Comparison of ENCODE assay signal across 1 fruit fly cellular context in the genomic region with DNA sequence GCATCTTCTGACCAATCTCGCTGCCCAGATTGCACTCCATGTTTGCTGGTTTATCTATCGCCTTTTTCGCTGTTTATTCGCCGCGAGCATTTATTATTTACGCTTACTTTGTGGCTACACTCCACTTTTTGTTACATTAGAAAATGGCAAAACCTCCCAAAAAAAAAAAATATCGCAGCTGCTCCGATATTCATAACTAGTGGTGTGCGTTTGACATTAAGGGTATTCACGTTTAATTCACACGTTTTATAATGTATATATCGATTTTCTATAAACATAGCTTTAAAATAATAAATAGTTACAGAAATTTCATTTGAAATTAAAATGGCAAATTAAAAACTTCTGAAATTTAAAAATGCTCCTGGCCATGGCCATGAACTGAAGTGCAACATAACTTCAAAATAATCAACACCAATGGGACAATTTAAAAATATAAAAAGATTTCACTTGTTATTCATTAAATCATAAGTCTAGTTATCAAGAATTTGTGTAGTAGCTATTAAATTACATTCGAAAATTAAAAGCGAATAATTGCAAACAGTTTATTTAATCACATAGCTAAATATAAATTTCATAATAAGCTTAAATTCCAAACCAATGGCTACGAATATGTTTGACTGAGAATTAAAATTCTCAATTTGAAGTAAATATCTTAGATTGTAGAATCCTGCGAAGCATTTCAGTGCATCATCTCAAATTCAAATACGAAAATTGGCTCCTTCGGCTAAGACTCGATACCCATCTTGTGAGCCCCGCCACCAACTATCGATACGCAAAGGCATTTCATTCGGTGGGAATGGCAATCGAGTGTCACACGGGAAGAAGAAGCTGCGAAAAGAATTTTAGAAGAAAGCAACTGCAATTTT.
TF ChIP-seq lines count a peak whose summit lies in the region.

A gene (minus strand): TSS at position 203 of the 866 bp plus-strand sequence.
A gene (plus strand): TSS at position 784 of the 866 bp plus-strand sequence.

TF ChIP-seq in whole organism, embryonic, 481 proteins besides CTCF, POLR2A, EP300 and RAD21 (continued from another document):
- no peak for TF ChIP-seq pan (optimal IDR thresholded peaks at IDR 0.05; lab: Kevin White, UChicago)
- peak in 1 of 2 experiments; percentile 31 for TF ChIP-seq pan (GFP tag; optimal IDR thresholded peaks at IDR 0.05 in 1 of 2, IDR thresholded peaks at IDR 0.05 in 1 of 2)
- no peak for TF ChIP-seq CG4282 (GFP tag; optimal IDR thresholded peaks at IDR 0.05; lab: Kevin White, UChicago)
- TF ChIP-seq z (GFP tag; IDR thresholded peaks at IDR 0.05; lab: Robert Waterston, UW): no peak
- TF ChIP-seq CG14441 (GFP tag; IDR thresholded peaks at IDR 0.05; lab: Robert Waterston, UW): peak; percentile 40; the same call in 1 of the 2 replicates
- peak; percentile 79 for TF ChIP-seq onecut (GFP tag; IDR thresholded peaks at IDR 0.05; lab: Robert Waterston, UW)
- no peak for TF ChIP-seq CG13624 (GFP tag; optimal IDR thresholded peaks at IDR 0.05; lab: Kevin White, UChicago)
- peak; percentile 22 for TF ChIP-seq Ssrp (tag; optimal IDR thresholded peaks at IDR 0.05; lab: Kevin White, UChicago)
- no peak for TF ChIP-seq Trl (optimal IDR thresholded peaks at IDR 0.05; lab: Kevin White, UChicago)
- peak; percentile 27 for TF ChIP-seq Trl (GFP tag; optimal IDR thresholded peaks at IDR 0.05; lab: Kevin White, UChicago)
- no peak for TF ChIP-seq mirr (GFP tag; optimal IDR thresholded peaks at IDR 0.05; lab: Kevin White, UChicago)
- no peak for TF ChIP-seq CG17568 (GFP tag; optimal IDR thresholded peaks at IDR 0.05; lab: Kevin White, UChicago)
- peak; percentile 49 for TF ChIP-seq CG12104 (GFP tag; optimal IDR thresholded peaks at IDR 0.05; lab: Kevin White, UChicago)
- TF ChIP-seq Ets97D (GFP tag; optimal IDR thresholded peaks at IDR 0.05; lab: Kevin White, UChicago): peak; percentile 19
- peak; percentile 61 for TF ChIP-seq Hsf (GFP tag; optimal IDR thresholded peaks at IDR 0.05; lab: Kevin White, UChicago)
- no peak for TF ChIP-seq gcm (GFP tag; optimal IDR thresholded peaks at IDR 0.05; lab: Kevin White, UChicago)
- TF ChIP-seq kay (GFP tag; optimal IDR thresholded peaks at IDR 0.05; lab: Kevin White, UChicago): no peak
- TF ChIP-seq Dbx (GFP tag; IDR thresholded peaks at IDR 0.05; lab: Robert Waterston, UW): peak; percentile 19; the same call in 1 of the 3 replicates
- TF ChIP-seq CG13424 (tag; optimal IDR thresholded peaks at IDR 0.05; lab: Kevin White, UChicago): peak; percentile 57
- peak; percentile 51; the same call in 1 of the 2 replicates for TF ChIP-seq CG14014 (GFP tag; IDR thresholded peaks at IDR 0.05; lab: Robert Waterston, UW)
- TF ChIP-seq CoRest (tag; optimal IDR thresholded peaks at IDR 0.05; lab: Kevin White, UChicago): peak; percentile 47
- peak; percentile 64 for TF ChIP-seq CG9727 (GFP tag; optimal IDR thresholded peaks at IDR 0.05; lab: Kevin White, UChicago)
- peak; percentile 43 for TF ChIP-seq ind (GFP tag; optimal IDR thresholded peaks at IDR 0.05; lab: Kevin White, UChicago)
- TF ChIP-seq CG11247 (GFP tag; IDR thresholded peaks at IDR 0.05; lab: Robert Waterston, UW): peak; percentile 34; the same call in 1 of the 2 replicates
- TF ChIP-seq CG10543 (GFP tag; optimal IDR thresholded peaks at IDR 0.05; lab: Kevin White, UChicago): peak; percentile 38
- no peak for TF ChIP-seq pb (GFP tag; optimal IDR thresholded peaks at IDR 0.05; lab: Kevin White, UChicago)
- peak; percentile 14; the same call in 1 of the 2 replicates for TF ChIP-seq sob (GFP tag; IDR thresholded peaks at IDR 0.05; lab: Robert Waterston, UW)
- peak; percentile 45; the same call in 1 of the 4 replicates for TF ChIP-seq chinmo (GFP tag; IDR thresholded peaks at IDR 0.05; lab: Robert Waterston, UW; ENCODE audit: partially characterized antibody)
- TF ChIP-seq CG2116 (GFP tag; optimal IDR thresholded peaks at IDR 0.05; lab: Kevin White, UChicago): peak; percentile 53
- no peak for TF ChIP-seq CG16779 (GFP tag; IDR thresholded peaks at IDR 0.05; lab: Robert Waterston, UW)
- no peak for TF ChIP-seq CG15601 (tag; optimal IDR thresholded peaks at IDR 0.05; lab: Kevin White, UChicago)
- peak; percentile 83 for TF ChIP-seq wek (GFP tag; optimal IDR thresholded peaks at IDR 0.05; lab: Kevin White, UChicago)
- TF ChIP-seq otp (GFP tag; IDR thresholded peaks at IDR 0.05; lab: Robert Waterston, UW): no peak
- no peak for TF ChIP-seq C15 (GFP tag; IDR thresholded peaks at IDR 0.05; lab: Robert Waterston, UW)
- TF ChIP-seq vvl (GFP tag; IDR thresholded peaks at IDR 0.05; lab: Robert Waterston, UW): peak; percentile 66
- TF ChIP-seq unc-4 (GFP tag; IDR thresholded peaks at IDR 0.05; lab: Robert Waterston, UW; ENCODE audit: partially characterized antibody): peak; percentile 62
- TF ChIP-seq CG10267 (tag; optimal IDR thresholded peaks at IDR 0.05; lab: Kevin White, UChicago): no peak
- TF ChIP-seq CG1602 (GFP tag; optimal IDR thresholded peaks at IDR 0.05; lab: Kevin White, UChicago): peak; percentile 18
- peak; percentile 32 for TF ChIP-seq CG4328 (GFP tag; optimal IDR thresholded peaks at IDR 0.05; lab: Kevin White, UChicago)
- peak in 1 of 2 experiments; percentile 6 for TF ChIP-seq chif (GFP tag; optimal IDR thresholded peaks at IDR 0.05; lab: Kevin White, UChicago)
- TF ChIP-seq row (GFP tag; IDR thresholded peaks at IDR 0.05; lab: Robert Waterston, UW): peak; percentile 70
- peak; percentile 62 for TF ChIP-seq CG12391 (tag; optimal IDR thresholded peaks at IDR 0.05; lab: Kevin White, UChicago)
- no peak for TF ChIP-seq klu (GFP tag; IDR thresholded peaks at IDR 0.05; lab: Robert Waterston, UW)
- TF ChIP-seq vnd (GFP tag; IDR thresholded peaks at IDR 0.05; lab: Robert Waterston, UW; ENCODE audit: partially characterized antibody): peak; percentile 57
- no peak for TF ChIP-seq CG6813 (GFP tag; optimal IDR thresholded peaks at IDR 0.05; lab: Kevin White, UChicago)
- TF ChIP-seq NC2β (GFP tag; optimal IDR thresholded peaks at IDR 0.05; lab: Kevin White, UChicago): no peak
- TF ChIP-seq Hr39 (optimal IDR thresholded peaks at IDR 0.05; lab: Kevin White, UChicago): no peak
- peak; percentile 53; the same call in 1 of the 3 replicates for TF ChIP-seq dysf (GFP tag; IDR thresholded peaks at IDR 0.05; lab: Robert Waterston, UW)
- TF ChIP-seq ato (GFP tag; IDR thresholded peaks at IDR 0.05; lab: Robert Waterston, UW; ENCODE audit: partially characterized antibody): peak; percentile 25
- TF ChIP-seq CG10979 (tag; optimal IDR thresholded peaks at IDR 0.05; lab: Kevin White, UChicago): peak; percentile 13
- 0 out of 2 replicates have a peak, but pooled peaks have one; percentile 32 for TF ChIP-seq CG1024 (GFP tag; IDR thresholded peaks at IDR 0.05; lab: Robert Waterston, UW)
- TF ChIP-seq Fer1 (GFP tag; optimal IDR thresholded peaks at IDR 0.05; lab: Kevin White, UChicago): no peak
- peak; percentile 22; the same call in 1 of the 2 replicates for TF ChIP-seq Rx (GFP tag; IDR thresholded peaks at IDR 0.05; lab: Robert Waterston, UW)
- TF ChIP-seq Antp (GFP tag; optimal IDR thresholded peaks at IDR 0.05; lab: Kevin White, UChicago): no peak
- TF ChIP-seq Sin3A (optimal IDR thresholded peaks at IDR 0.05; lab: Kevin White, UChicago): peak; percentile 18
- TF ChIP-seq her (GFP tag; optimal IDR thresholded peaks at IDR 0.05; lab: Kevin White, UChicago): no peak
- peak; percentile 58 for TF ChIP-seq CG9817 (tag; optimal IDR thresholded peaks at IDR 0.05; lab: Kevin White, UChicago)
- peak; percentile 39 for TF ChIP-seq CG4617 (GFP tag; optimal IDR thresholded peaks at IDR 0.05; lab: Kevin White, UChicago; ENCODE audit: borderline replicate concordance)
- no peak for TF ChIP-seq sug (tag; optimal IDR thresholded peaks at IDR 0.05; lab: Kevin White, UChicago)
- peak; percentile 44 for TF ChIP-seq CG18476 (GFP tag; optimal IDR thresholded peaks at IDR 0.05; lab: Kevin White, UChicago)
- TF ChIP-seq Opbp (GFP tag; IDR thresholded peaks at IDR 0.05; lab: Robert Waterston, UW; ENCODE audit: partially characterized antibody): peak; percentile 85
- TF ChIP-seq Med (GFP tag; lab: Kevin White, UChicago): peak; percentile 69
- TF ChIP-seq Dref (GFP tag; IDR thresholded peaks at IDR 0.05; lab: Robert Waterston, UW): peak; percentile 82
- peak; percentile 37 for TF ChIP-seq YL-1 (GFP tag; optimal IDR thresholded peaks at IDR 0.05; lab: Kevin White, UChicago)
- TF ChIP-seq sens-2 (GFP tag; IDR thresholded peaks at IDR 0.05; lab: Robert Waterston, UW): peak; percentile 20; the same call in 1 of the 2 replicates
- TF ChIP-seq org-1 (GFP tag; optimal IDR thresholded peaks at IDR 0.05; lab: Kevin White, UChicago): no peak
- peak; percentile 37; the same call in 1 of the 2 replicates for TF ChIP-seq ranshi (GFP tag; IDR thresholded peaks at IDR 0.05; lab: Robert Waterston, UW)
- peak; percentile 33 for TF ChIP-seq CG9437 (GFP tag; optimal IDR thresholded peaks at IDR 0.05; lab: Kevin White, UChicago)
- peak; percentile 58 for TF ChIP-seq Xbp1 (GFP tag; optimal IDR thresholded peaks at IDR 0.05; lab: Kevin White, UChicago)
- peak; percentile 38 for TF ChIP-seq dmrt11E (tag; optimal IDR thresholded peaks at IDR 0.05; lab: Kevin White, UChicago)
- no peak for TF ChIP-seq CG6654 (GFP tag; optimal IDR thresholded peaks at IDR 0.05; lab: Kevin White, UChicago)
- peak in 1 of 3 experiments; percentile 67 for TF ChIP-seq lola (GFP tag; optimal IDR thresholded peaks at IDR 0.05; lab: Kevin White, UChicago)
- peak; percentile 42; the same call in 2 of the 3 replicates for TF ChIP-seq CG14860 (GFP tag; IDR thresholded peaks at IDR 0.05; lab: Robert Waterston, UW; ENCODE audit: partially characterized antibody)
- peak; percentile 69; the same call in 2 of the 3 replicates for TF ChIP-seq CG7963 (GFP tag; IDR thresholded peaks at IDR 0.05; lab: Robert Waterston, UW; ENCODE audit: partially characterized antibody)
- no peak for TF ChIP-seq PHDP (tag; optimal IDR thresholded peaks at IDR 0.05; lab: Kevin White, UChicago)
- TF ChIP-seq CG11560 (tag; IDR thresholded peaks at IDR 0.05; lab: Robert Waterston, UW): peak; percentile 57; the same call in 2 of the 3 replicates
- TF ChIP-seq hkb (optimal IDR thresholded peaks at IDR 0.05; lab: Kevin White, UChicago): no peak
- TF ChIP-seq hkb (GFP tag; IDR thresholded peaks at IDR 0.05; lab: Robert Waterston, UW): 0 out of 2 replicates have a peak, but pooled peaks have one; percentile 37
- no peak for TF ChIP-seq lilli (GFP tag; optimal IDR thresholded peaks at IDR 0.05; lab: Kevin White, UChicago)
- TF ChIP-seq HmgD (GFP tag; optimal IDR thresholded peaks at IDR 0.05; lab: Kevin White, UChicago): peak; percentile 27
- TF ChIP-seq CG31441 (GFP tag; IDR thresholded peaks at IDR 0.05; lab: Robert Waterston, UW): no peak
- TF ChIP-seq CG33557 (GFP tag; optimal IDR thresholded peaks at IDR 0.05; lab: Kevin White, UChicago): no peak
- peak; percentile 45 for TF ChIP-seq CG18619 (GFP tag; optimal IDR thresholded peaks at IDR 0.05; lab: Kevin White, UChicago)
- TF ChIP-seq fd64A (GFP tag; optimal IDR thresholded peaks at IDR 0.05; lab: Kevin White, UChicago): no peak
- peak; percentile 23 for TF ChIP-seq stwl (tag; optimal IDR thresholded peaks at IDR 0.05; lab: Kevin White, UChicago)
- peak; percentile 27; the same call in 1 of the 2 replicates for TF ChIP-seq sna (GFP tag; IDR thresholded peaks at IDR 0.05; lab: Robert Waterston, UW; ENCODE audit: partially characterized antibody)
- no peak for TF ChIP-seq CG8388 (GFP tag; optimal IDR thresholded peaks at IDR 0.05; lab: Kevin White, UChicago)
- TF ChIP-seq HmgZ (tag; optimal IDR thresholded peaks at IDR 0.05; lab: Kevin White, UChicago): peak; percentile 4
- TF ChIP-seq CG10654 (GFP tag; optimal IDR thresholded peaks at IDR 0.05; lab: Kevin White, UChicago): peak; percentile 17
- no peak for TF ChIP-seq Spps (tag; optimal IDR thresholded peaks at IDR 0.05; lab: Kevin White, UChicago)
- peak; percentile 61; the same call in 2 of the 3 replicates for TF ChIP-seq knrl (GFP tag; IDR thresholded peaks at IDR 0.05; lab: Robert Waterston, UW; ENCODE audit: partially characterized antibody)
- peak; percentile 33 for TF ChIP-seq Doc3 (GFP tag; IDR thresholded peaks at IDR 0.05; lab: Robert Waterston, UW; ENCODE audit: partially characterized antibody)
- peak; percentile 51; the same call in 2 of the 3 replicates for TF ChIP-seq CG11456 (GFP tag; IDR thresholded peaks at IDR 0.05; lab: Robert Waterston, UW)
- TF ChIP-seq hb (GFP tag; IDR thresholded peaks at IDR 0.05; lab: Robert Waterston, UW; ENCODE audit: partially characterized antibody): peak; percentile 59; the same call in 1 of the 3 replicates
- peak; percentile 22 for TF ChIP-seq fd3F (GFP tag; optimal IDR thresholded peaks at IDR 0.05; lab: Kevin White, UChicago)
- TF ChIP-seq HLH54F (GFP tag; optimal IDR thresholded peaks at IDR 0.05; lab: Kevin White, UChicago): no peak
- TF ChIP-seq CG34224 (GFP tag; IDR thresholded peaks at IDR 0.05; lab: Robert Waterston, UW; ENCODE audit: partially characterized antibody): peak; percentile 26; the same call in 2 of the 3 replicates
- TF ChIP-seq nau (GFP tag; optimal IDR thresholded peaks at IDR 0.05; lab: Kevin White, UChicago): no peak
- peak; percentile 48 for TF ChIP-seq nerfin-2 (GFP tag; IDR thresholded peaks at IDR 0.05; lab: Robert Waterston, UW; ENCODE audit: partially characterized antibody)
- TF ChIP-seq CG42726 (GFP tag; IDR thresholded peaks at IDR 0.05; lab: Robert Waterston, UW; ENCODE audit: partially characterized antibody): peak; percentile 81
- TF ChIP-seq aop (GFP tag; IDR thresholded peaks at IDR 0.05; lab: Robert Waterston, UW): no peak
- TF ChIP-seq NFAT (GFP tag; IDR thresholded peaks at IDR 0.05; lab: Robert Waterston, UW): peak; percentile 69
- TF ChIP-seq CG2120 (GFP tag; optimal IDR thresholded peaks at IDR 0.05; lab: Kevin White, UChicago): peak; percentile 38
- 0 out of 2 replicates have a peak, but pooled peaks have one; percentile 24 for TF ChIP-seq ttk (GFP tag; IDR thresholded peaks at IDR 0.05; lab: Robert Waterston, UW)
- TF ChIP-seq CG6765 (GFP tag; optimal IDR thresholded peaks at IDR 0.05; lab: Kevin White, UChicago): no peak
- TF ChIP-seq amos (GFP tag; IDR thresholded peaks at IDR 0.05; lab: Robert Waterston, UW; ENCODE audit: partially characterized antibody): peak; percentile 83
- peak; percentile 11; the same call in 1 of the 2 replicates for TF ChIP-seq sisA (GFP tag; IDR thresholded peaks at IDR 0.05; lab: Robert Waterston, UW)
- no peak for TF ChIP-seq Meics (GFP tag; optimal IDR thresholded peaks at IDR 0.05; lab: Kevin White, UChicago)
- TF ChIP-seq Ets65A (GFP tag; lab: Kevin White, UChicago): peak; percentile 84
TF ChIP-seq in whole organism, embryonic: peak in this region for 166.
